Worm (Caenorhabditis elegans): Measurements from ENCODE around the gene F14H3.15.
A peak's percentile ranks its signal among the peaks of the same experiment; 100 is the strongest.

F14H3.15 gene

DNA sequence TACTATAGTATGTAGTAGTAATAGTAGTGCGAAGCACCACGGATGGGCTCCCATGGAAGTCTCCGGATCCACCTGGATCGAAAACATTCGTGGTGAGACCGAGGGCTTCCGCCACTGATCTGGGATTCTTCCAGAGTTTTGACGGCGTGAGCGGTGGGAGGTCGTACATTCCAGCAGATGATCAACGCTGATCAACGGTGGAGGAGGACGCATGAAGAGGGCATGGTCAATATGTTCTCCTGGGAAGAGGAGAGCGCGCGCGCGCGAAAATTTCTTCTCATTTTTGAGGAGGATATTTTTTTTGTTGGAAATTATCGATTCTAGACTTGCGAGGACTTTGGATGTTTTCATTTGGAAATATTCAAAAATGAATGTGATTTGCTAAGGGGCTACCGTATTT lies 26.5 kb downstream of the F14H3.15 start:
- no peak for TF ChIP-seq med-1 (GFP tag; optimal IDR thresholded peaks at IDR 0.05; ENCODE audit: insufficient read depth)
- TF ChIP-seq ref-1 (GFP tag; conservative IDR thresholded peaks at IDR 0.05), result no peak
- no peak for TF ChIP-seq T22C8.4 (GFP tag; IDR thresholded peaks at IDR 0.05)
- TF ChIP-seq klf-2 (GFP tag; conservative IDR thresholded peaks at IDR 0.05), result no peak
- no peak for TF ChIP-seq flt-1 (GFP tag; IDR thresholded peaks at IDR 0.05)
- TF ChIP-seq tab-1 (GFP tag; IDR thresholded peaks at IDR 0.05), result no peak
- no peak for TF ChIP-seq ztf-23 (GFP tag; IDR thresholded peaks at IDR 0.05)
- no peak for TF ChIP-seq ztf-29 (GFP tag; IDR thresholded peaks at IDR 0.05)
- TF ChIP-seq cog-1 (tag; optimal IDR thresholded peaks at IDR 0.05), result no peak

DNA sequence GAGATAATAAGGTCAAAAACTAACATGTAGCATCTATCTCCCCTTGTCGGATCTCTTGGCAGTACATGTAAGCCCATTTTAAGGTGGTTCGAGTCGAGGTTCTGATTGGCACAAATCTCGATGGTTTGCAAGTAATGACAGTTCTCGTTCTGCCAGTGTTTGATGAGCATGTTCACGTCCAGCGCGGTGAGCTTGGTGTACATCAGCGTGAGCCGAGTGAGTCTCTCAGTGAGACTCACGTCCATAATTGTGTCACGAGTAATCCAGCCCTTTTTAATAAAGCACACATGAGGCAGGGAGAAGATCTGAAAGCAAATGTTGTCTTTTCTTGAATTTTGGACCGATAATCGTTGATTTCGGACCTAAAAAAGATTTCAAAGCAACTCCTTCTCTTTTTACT lies 27.3 kb downstream of the F14H3.15 start, which contains the start of gene T10C6.16:
Gene T10C6.16, minus strand, starts transcription at position 245 of the 400 bp plus-strand sequence.
- no peak for TF ChIP-seq T22C8.4 (GFP tag; IDR thresholded peaks at IDR 0.05)
- TF ChIP-seq ztf-23 (GFP tag; IDR thresholded peaks at IDR 0.05), result no peak
- no peak for TF ChIP-seq tab-1 (GFP tag; IDR thresholded peaks at IDR 0.05)
- no peak for TF ChIP-seq ztf-29 (GFP tag; IDR thresholded peaks at IDR 0.05)
- TF ChIP-seq flt-1 (GFP tag; IDR thresholded peaks at IDR 0.05), result no peak
- no peak for TF ChIP-seq med-1 (GFP tag; optimal IDR thresholded peaks at IDR 0.05; ENCODE audit: insufficient read depth)
- TF ChIP-seq ref-1 (GFP tag; conservative IDR thresholded peaks at IDR 0.05), result no peak

DNA sequence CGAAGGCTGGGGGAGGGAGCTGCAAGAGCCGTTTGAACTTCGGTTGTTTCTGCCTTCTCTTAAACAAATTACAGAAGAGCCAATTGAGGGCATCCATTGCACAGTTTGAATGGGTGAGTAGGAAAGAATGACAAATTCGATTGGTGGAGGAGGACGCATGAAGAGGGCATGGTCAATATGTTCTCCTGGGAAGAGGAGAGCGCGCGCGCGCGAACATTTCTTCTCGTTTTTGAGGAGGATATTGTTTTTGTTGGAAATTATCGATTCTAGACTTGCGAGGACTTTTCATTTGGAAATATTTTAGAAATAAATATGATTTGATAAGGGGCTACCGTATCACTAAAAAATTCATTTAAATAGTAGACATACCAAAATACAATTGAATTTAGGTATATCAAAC lies 28.5 kb downstream of the F14H3.15 start, which contains the start of gene T10C6.7:
Gene T10C6.7, minus strand, starts transcription at position 143 of the 400 bp plus-strand sequence.
- TF ChIP-seq tab-1 (GFP tag; IDR thresholded peaks at IDR 0.05), result no peak
- TF ChIP-seq T22C8.4 (GFP tag; IDR thresholded peaks at IDR 0.05), result no peak
- TF ChIP-seq ztf-23 (GFP tag; IDR thresholded peaks at IDR 0.05), result no peak
- TF ChIP-seq med-1 (GFP tag; optimal IDR thresholded peaks at IDR 0.05; ENCODE audit: insufficient read depth), result no peak
- no peak for TF ChIP-seq ztf-29 (GFP tag; IDR thresholded peaks at IDR 0.05)
- TF ChIP-seq ref-1 (GFP tag; conservative IDR thresholded peaks at IDR 0.05), result no peak
- TF ChIP-seq flt-1 (GFP tag; IDR thresholded peaks at IDR 0.05), result no peak
- no peak for TF ChIP-seq cog-1 (tag; optimal IDR thresholded peaks at IDR 0.05)
- TF ChIP-seq klf-2 (GFP tag; conservative IDR thresholded peaks at IDR 0.05), result no peak

DNA sequence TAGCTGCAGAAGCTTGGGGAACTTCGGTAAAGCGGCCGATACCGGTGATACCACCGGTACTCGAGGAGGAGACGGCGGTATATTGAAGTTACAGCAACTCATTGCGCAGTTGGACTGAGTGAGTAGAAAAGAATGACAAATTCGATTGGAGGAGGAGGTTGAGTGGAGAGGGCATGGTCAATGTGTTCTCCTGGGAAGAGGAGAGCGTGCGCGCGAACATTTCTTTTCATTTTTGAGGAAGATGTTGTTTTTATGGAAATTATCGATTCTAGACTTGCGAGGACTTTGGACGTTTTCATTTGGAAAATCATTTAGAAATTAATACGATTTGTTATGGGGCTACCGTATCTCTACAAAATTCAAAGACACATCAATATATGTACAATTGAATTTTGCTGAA lies 30.8 kb downstream of the F14H3.15 start:
- TF ChIP-seq ztf-23 (GFP tag; IDR thresholded peaks at IDR 0.05), result no peak
- no peak for TF ChIP-seq ztf-29 (GFP tag; IDR thresholded peaks at IDR 0.05)
- TF ChIP-seq med-1 (GFP tag; optimal IDR thresholded peaks at IDR 0.05; ENCODE audit: insufficient read depth), result no peak
- TF ChIP-seq klf-2 (GFP tag; conservative IDR thresholded peaks at IDR 0.05), result no peak
- TF ChIP-seq ref-1 (GFP tag; conservative IDR thresholded peaks at IDR 0.05), result no peak
- TF ChIP-seq flt-1 (GFP tag; IDR thresholded peaks at IDR 0.05), result no peak
- TF ChIP-seq cog-1 (tag; optimal IDR thresholded peaks at IDR 0.05), result no peak
- no peak for TF ChIP-seq tab-1 (GFP tag; IDR thresholded peaks at IDR 0.05)
- TF ChIP-seq T22C8.4 (GFP tag; IDR thresholded peaks at IDR 0.05), result no peak

DNA sequence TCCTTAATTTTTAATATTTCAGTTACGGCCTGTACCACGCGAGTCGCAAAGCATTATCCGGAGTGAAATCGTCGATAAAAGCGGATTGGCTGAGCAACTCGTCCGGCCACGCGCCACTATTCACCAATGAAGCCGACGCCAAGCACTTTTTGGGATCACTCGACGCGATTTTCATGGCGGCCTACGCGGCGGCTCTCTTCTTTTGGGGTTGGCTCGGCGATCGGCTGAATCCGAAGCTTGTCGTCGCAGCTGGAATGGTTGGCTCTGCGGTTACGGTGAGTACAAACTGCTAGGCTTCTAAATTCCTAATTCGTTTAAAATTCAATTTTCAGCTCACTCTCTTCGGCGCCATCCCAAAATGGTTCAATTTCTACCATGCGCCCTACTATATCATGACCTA lies 35.1 kb downstream of the F14H3.15 start:
- TF ChIP-seq ztf-29 (GFP tag; IDR thresholded peaks at IDR 0.05) (no peak), tab-1 (GFP tag; IDR thresholded peaks at IDR 0.05) (0 out of 2 replicates have a peak, but pooled peaks have one; percentile 39)

DNA sequence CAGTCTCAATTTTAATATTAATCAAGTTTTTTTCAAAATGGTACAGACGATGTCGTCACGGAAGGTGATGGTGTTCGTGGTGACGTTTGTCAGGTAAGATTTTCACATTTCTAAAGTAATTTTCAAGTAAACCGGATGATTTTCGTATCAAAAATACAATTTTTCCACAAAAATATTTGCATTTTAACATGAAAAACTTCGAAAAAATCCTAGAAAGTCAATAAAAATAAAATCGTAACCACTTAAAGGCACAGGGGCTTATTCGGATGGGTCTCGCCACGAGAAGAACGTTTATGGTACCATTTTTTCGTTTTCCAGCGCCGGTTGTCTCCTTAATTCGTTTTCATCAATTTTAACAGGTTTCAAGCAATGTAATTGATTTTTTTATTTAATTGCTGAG lies 35.7 kb downstream of the F14H3.15 start, which contains the start of gene T10C6.6:
Gene T10C6.6, plus strand, starts transcription at position 27 of the 400 bp plus-strand sequence.
- TF ChIP-seq T22C8.4 (GFP tag; IDR thresholded peaks at IDR 0.05), result no peak
- no peak for TF ChIP-seq med-1 (GFP tag; optimal IDR thresholded peaks at IDR 0.05; ENCODE audit: insufficient read depth)
- TF ChIP-seq ztf-23 (GFP tag; IDR thresholded peaks at IDR 0.05), result no peak
- TF ChIP-seq tab-1 (GFP tag; IDR thresholded peaks at IDR 0.05), result no peak
- TF ChIP-seq flt-1 (GFP tag; IDR thresholded peaks at IDR 0.05), result no peak
- TF ChIP-seq cog-1 (tag; optimal IDR thresholded peaks at IDR 0.05), result no peak
- TF ChIP-seq ztf-29 (GFP tag; IDR thresholded peaks at IDR 0.05), result no peak
- no peak for TF ChIP-seq klf-2 (GFP tag; conservative IDR thresholded peaks at IDR 0.05)
- no peak for TF ChIP-seq ref-1 (GFP tag; conservative IDR thresholded peaks at IDR 0.05)

DNA sequence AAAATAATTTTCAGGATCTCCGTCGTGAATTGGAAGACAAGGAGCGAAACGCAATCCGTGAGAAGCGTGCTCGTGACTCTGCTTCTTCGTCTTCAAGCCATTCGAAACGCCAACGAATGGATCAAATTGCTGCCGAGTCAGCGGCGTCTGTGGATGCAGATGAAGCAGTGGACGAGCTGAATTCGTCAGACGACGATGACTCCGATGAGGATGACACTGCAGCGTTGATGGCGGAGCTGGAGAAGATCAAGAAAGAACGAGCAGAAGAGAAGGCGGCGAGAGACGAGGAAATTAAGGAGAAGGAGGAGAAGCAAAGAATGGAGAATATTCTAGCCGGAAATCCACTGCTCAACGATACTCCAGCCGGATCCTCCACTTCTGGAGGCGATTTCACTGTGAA lies 36.5 kb downstream of the F14H3.15 start:
- no peak for TF ChIP-seq tab-1 (GFP tag; IDR thresholded peaks at IDR 0.05)
- TF ChIP-seq cog-1 (tag; optimal IDR thresholded peaks at IDR 0.05), result no peak
- TF ChIP-seq ztf-29 (GFP tag; IDR thresholded peaks at IDR 0.05), result no peak
- no peak for TF ChIP-seq med-1 (GFP tag; optimal IDR thresholded peaks at IDR 0.05; ENCODE audit: insufficient read depth)
- no peak for TF ChIP-seq klf-2 (GFP tag; conservative IDR thresholded peaks at IDR 0.05)
- no peak for TF ChIP-seq ztf-23 (GFP tag; IDR thresholded peaks at IDR 0.05)
- TF ChIP-seq ref-1 (GFP tag; conservative IDR thresholded peaks at IDR 0.05), result no peak
- TF ChIP-seq T22C8.4 (GFP tag; IDR thresholded peaks at IDR 0.05), result no peak
- TF ChIP-seq flt-1 (GFP tag; IDR thresholded peaks at IDR 0.05), result no peak

DNA sequence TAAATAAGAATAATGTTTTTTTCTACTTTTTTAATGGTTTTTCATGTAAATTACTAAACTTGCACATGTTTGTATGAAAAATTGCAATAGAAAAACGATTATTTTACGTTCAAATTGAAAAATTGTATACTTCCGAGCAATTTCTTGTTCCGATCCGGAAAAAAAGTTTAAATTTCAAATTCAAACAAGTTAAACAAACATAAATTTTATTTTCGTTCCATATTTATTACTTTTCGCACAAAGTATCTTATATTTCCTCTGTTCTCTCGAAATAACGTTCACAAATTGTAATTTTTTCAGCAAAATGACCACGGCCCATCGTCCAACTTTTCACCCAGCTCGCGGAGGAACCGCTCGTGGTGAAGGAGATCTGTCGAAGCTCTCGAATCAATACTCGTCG lies 37.0 kb downstream of the F14H3.15 start, which contains the start of gene cwc-15:
Gene cwc-15, plus strand, starts transcription at position 301 of the 400 bp plus-strand sequence.
- TF ChIP-seq T22C8.4 (GFP tag; IDR thresholded peaks at IDR 0.05) (no peak), klf-2 (GFP tag; conservative IDR thresholded peaks at IDR 0.05) (no peak), cog-1 (tag; optimal IDR thresholded peaks at IDR 0.05) (no peak), med-1 (GFP tag; optimal IDR thresholded peaks at IDR 0.05; ENCODE audit: insufficient read depth) (no peak), ref-1 (GFP tag; conservative IDR thresholded peaks at IDR 0.05) (no peak), tab-1 (GFP tag; IDR thresholded peaks at IDR 0.05) (no peak), ztf-23 (GFP tag; IDR thresholded peaks at IDR 0.05) (no peak), ztf-29 (GFP tag; IDR thresholded peaks at IDR 0.05) (no peak), flt-1 (GFP tag; IDR thresholded peaks at IDR 0.05) (no peak)

DNA sequence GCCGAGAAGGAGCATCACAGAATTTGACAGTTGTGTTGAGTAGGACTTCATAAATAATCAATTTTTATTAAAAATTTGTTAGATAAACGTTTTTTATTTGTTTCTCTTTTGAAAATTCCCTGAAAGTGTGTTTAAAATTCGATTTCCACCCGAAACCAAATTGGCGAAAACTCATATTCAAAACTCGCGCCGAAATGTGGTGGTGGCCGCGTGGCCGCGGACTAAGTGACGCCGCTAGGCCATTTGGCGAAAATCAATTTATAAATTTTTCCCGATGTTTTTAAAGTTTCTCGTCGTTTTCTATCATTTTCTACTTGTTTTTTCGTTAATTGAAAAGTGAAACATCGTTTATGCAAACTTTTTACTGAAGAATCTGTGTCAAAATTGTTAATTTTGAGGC lies 37.4 kb downstream of the F14H3.15 start:
- TF ChIP-seq tab-1 (GFP tag; IDR thresholded peaks at IDR 0.05) (no peak), flt-1 (GFP tag; IDR thresholded peaks at IDR 0.05) (peak; percentile 61), ztf-23 (GFP tag; IDR thresholded peaks at IDR 0.05) (0 out of 2 replicates have a peak, but pooled peaks have one; percentile 40), cog-1 (tag; optimal IDR thresholded peaks at IDR 0.05) (peak; percentile 30), klf-2 (GFP tag; conservative IDR thresholded peaks at IDR 0.05) (no peak), T22C8.4 (GFP tag; IDR thresholded peaks at IDR 0.05) (no peak; the same call in 1 of the 2 replicates)

DNA sequence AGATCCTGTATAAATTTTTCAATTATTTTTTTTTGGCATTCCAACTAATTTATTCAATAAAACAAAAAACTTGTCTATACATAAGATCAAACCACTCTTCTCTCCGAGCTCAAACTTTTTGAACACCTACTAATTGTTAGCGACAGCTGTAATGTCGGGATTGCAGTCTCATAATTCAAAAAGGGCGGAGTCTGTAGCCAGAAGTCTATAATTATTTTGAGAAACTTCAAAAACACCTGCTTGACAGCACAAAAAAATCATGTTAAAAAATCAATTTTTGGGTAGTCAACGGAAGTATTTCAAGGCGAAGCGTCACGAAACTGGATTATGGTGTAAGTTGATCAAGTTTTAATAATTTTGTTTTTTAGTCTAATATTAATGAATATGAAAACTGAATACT lies 40.0 kb downstream of the F14H3.15 start, which contains the start of gene srx-44:
Gene srx-44, plus strand, starts transcription at position 301 of the 400 bp plus-strand sequence.
- TF ChIP-seq flt-1 (GFP tag; IDR thresholded peaks at IDR 0.05) (no peak), tab-1 (GFP tag; IDR thresholded peaks at IDR 0.05) (no peak), ref-1 (GFP tag; conservative IDR thresholded peaks at IDR 0.05) (no peak), ztf-23 (GFP tag; IDR thresholded peaks at IDR 0.05) (no peak), med-1 (GFP tag; optimal IDR thresholded peaks at IDR 0.05; ENCODE audit: insufficient read depth) (no peak), cog-1 (tag; optimal IDR thresholded peaks at IDR 0.05) (no peak), klf-2 (GFP tag; conservative IDR thresholded peaks at IDR 0.05) (no peak), ztf-29 (GFP tag; IDR thresholded peaks at IDR 0.05) (no peak), T22C8.4 (GFP tag; IDR thresholded peaks at IDR 0.05) (no peak)
